Worm (Caenorhabditis elegans) whole organism, young adult: Measurements from ENCODE around the gene srw-34.

Experiments
- F22D6.2 ChIP-seq: sonication (generic microtip); optimal IDR thresholded peaks from 2 replicates; lab custom pipeline; 2016; ENCODE audit warnings: mild to moderate bottlenecking, missing genetic modification characterization, missing compliant biosample characterization
- F57A8.1 ChIP-seq: fragments of 200-800 bp; sonication (Bioruptor generic); optimal IDR thresholded peaks from 2 replicates; lab custom pipeline; 2018; ENCODE audit warnings: mild to moderate bottlenecking, missing genetic modification characterization, moderate library complexity, missing compliant biosample characterization
- Y53G8AR.9 ChIP-seq: fragments of 200-800 bp; sonication (Bioruptor generic); conservative IDR thresholded peaks from 2 replicates; pipeline ENCODE4 v1.3.6; 2022; ENCODE audit warnings: missing genetic modification reagents, missing genetic modification characterization, missing compliant biosample characterization
- Y56A3A.18 ChIP-seq: fragments of 200-800 bp; sonication (Bioruptor generic); IDR thresholded peaks from 2 replicates; pipeline ENCODE4 v1.3.6; 2022; ENCODE audit warnings: missing genetic modification reagents, missing genetic modification characterization, missing compliant biosample characterization
- Y95B8A.8 ChIP-seq: fragments of 200-800 bp; sonication (Bioruptor generic); IDR thresholded peaks from 2 replicates; pipeline ENCODE4 v1.3.6; 2022; ENCODE audit warnings: missing genetic modification reagents, missing genetic modification characterization, missing compliant biosample characterization
- ZK185.1 ChIP-seq: sonication (generic microtip); optimal IDR thresholded peaks from 2 replicates; lab custom pipeline; 2016; ENCODE audit warnings: mild to moderate bottlenecking, missing genetic modification characterization, missing compliant biosample characterization; ENCODE audit not compliant: poor library complexity, severe bottlenecking
- ama-1 ChIP-seq, 3 experiments: fragments of 150-350 bp in 1 of 3; sonication (generic microtip) in 2 of 3; optimal IDR thresholded peaks; 2 replicates each; lab custom pipeline; 2014 to 2018; ENCODE audit warnings: missing biosample characterization in 2 of 3, missing genetic modification characterization in 2 of 3, missing genetic modification reagents in 2 of 3
- aptf-2 ChIP-seq: fragments of 200-800 bp; sonication (Bioruptor generic); conservative IDR thresholded peaks from 2 replicates; pipeline ENCODE4 v1.3.6; 2022; ENCODE audit warnings: missing genetic modification reagents, missing genetic modification characterization, missing compliant biosample characterization
- aptf-3 ChIP-seq: fragments of 200-800 bp; sonication (Bioruptor generic); IDR thresholded peaks from 2 replicates; pipeline ENCODE4 v1.3.6; 2022; ENCODE audit warnings: missing genetic modification characterization, missing compliant biosample characterization
- athp-1 ChIP-seq: sonication (generic microtip); optimal IDR thresholded peaks from 2 replicates; lab custom pipeline; 2017; ENCODE audit warnings: mild to moderate bottlenecking, missing genetic modification characterization, missing compliant biosample characterization
- attf-5 ChIP-seq: fragments of 200-800 bp; sonication (Bioruptor generic); optimal IDR thresholded peaks from 2 replicates; lab custom pipeline; 2018; ENCODE audit warnings: mild to moderate bottlenecking, missing genetic modification characterization, missing compliant biosample characterization
- cebp-2 ChIP-seq: fragments of 200-800 bp; sonication (Bioruptor generic); IDR thresholded peaks from 2 replicates; pipeline ENCODE4 v1.3.6; 2022; ENCODE audit warnings: missing genetic modification characterization, missing compliant biosample characterization
- ceh-27 ChIP-seq: fragments of 200-800 bp; sonication (Bioruptor generic); optimal IDR thresholded peaks from 2 replicates; lab custom pipeline; 2018; ENCODE audit warnings: mild to moderate bottlenecking, missing genetic modification characterization, moderate library complexity, missing compliant biosample characterization
- chd-7 ChIP-seq: sonication (generic microtip); optimal IDR thresholded peaks from 2 replicates; lab custom pipeline; 2016; ENCODE audit warnings: mild to moderate bottlenecking, missing genetic modification characterization, moderate library complexity, missing compliant biosample characterization
- dox-1 ChIP-seq: fragments of 200-800 bp; sonication (Bioruptor generic); IDR thresholded peaks from 2 replicates; pipeline ENCODE4 v1.3.6; 2022; ENCODE audit warnings: missing genetic modification reagents, missing genetic modification characterization, missing compliant biosample characterization
- dpl-1 ChIP-seq: fragments of 150-350 bp; optimal IDR thresholded peaks from 2 replicates; lab custom pipeline; 2014; ENCODE audit warnings: missing biosample characterization, missing genetic modification reagents, missing genetic modification characterization
- ekl-4 ChIP-seq: fragments of 200-800 bp; sonication (Bioruptor generic); IDR thresholded peaks from 2 replicates; pipeline ENCODE4 v1.3.6; 2022; ENCODE audit warnings: missing genetic modification reagents, missing genetic modification characterization, missing compliant biosample characterization
- him-1 ChIP-seq: sonication (generic microtip); optimal IDR thresholded peaks from 2 replicates; lab custom pipeline; 2016; ENCODE audit warnings: missing genotype, missing genetic modification reagents, missing genetic modification characterization, missing compliant biosample characterization
- hmg-20 ChIP-seq: fragments of 200-800 bp; sonication (Bioruptor generic); IDR thresholded peaks from 2 replicates; pipeline ENCODE4 v1.3.6; 2022; ENCODE audit warnings: missing genetic modification reagents, missing genetic modification characterization, missing compliant biosample characterization
- lag-1 ChIP-seq: fragments of 200-800 bp; sonication (Bioruptor generic); IDR thresholded peaks from 2 replicates; pipeline ENCODE4 v1.3.6; 2022; ENCODE audit warnings: missing genetic modification reagents, missing genetic modification characterization, missing compliant biosample characterization
- let-607 ChIP-seq, 2 experiments: fragments of 200-800 bp in 1 of 2; sonication (Bioruptor generic) in 1 of 2; sonication (generic microtip) in 1 of 2; optimal IDR thresholded peaks; 2 replicates each; lab custom pipeline; 2016 to 2018; ENCODE audit warnings: mild to moderate bottlenecking in 2 of 2, missing compliant biosample characterization in 2 of 2, missing genetic modification characterization in 2 of 2, moderate library complexity in 2 of 2, missing genotype in 1 of 2
- lin-26 ChIP-seq: fragments of 200-800 bp; sonication (Bioruptor generic); IDR thresholded peaks from 2 replicates; pipeline ENCODE4 v1.3.6; 2022; ENCODE audit warnings: missing genetic modification reagents, missing genetic modification characterization, missing compliant biosample characterization
- lin-40 ChIP-seq: sonication (generic microtip); optimal IDR thresholded peaks from 2 replicates; lab custom pipeline; 2016; ENCODE audit warnings: missing genetic modification characterization, mild to moderate bottlenecking, missing compliant biosample characterization, missing genotype, missing genetic modification reagents
- madf-8 ChIP-seq: fragments of 200-800 bp; sonication (Bioruptor generic); conservative IDR thresholded peaks from 2 replicates; pipeline ENCODE4 v1.3.6; 2022; ENCODE audit warnings: missing genetic modification reagents, missing genetic modification characterization, missing compliant biosample characterization
- nfyb-1 ChIP-seq: fragments of 200-800 bp; sonication (Bioruptor generic); IDR thresholded peaks from 2 replicates; pipeline ENCODE4 v1.3.6; 2022; ENCODE audit warnings: missing genetic modification reagents, missing genetic modification characterization, missing compliant biosample characterization
- nhr-90 ChIP-seq: sonication (generic microtip); optimal IDR thresholded peaks from 2 replicates; lab custom pipeline; 2016; ENCODE audit warnings: missing genotype, mild to moderate bottlenecking, missing genetic modification characterization, missing compliant biosample characterization
- pha-4 ChIP-seq: fragments of 150-350 bp; sonication (generic microtip); optimal IDR thresholded peaks from 2 replicates; lab custom pipeline; 2014; ENCODE audit warnings: missing biosample characterization, missing genetic modification reagents, missing genetic modification characterization
- rcor-1 ChIP-seq: fragments of 200-800 bp; sonication (Bioruptor generic); IDR thresholded peaks from 2 replicates; pipeline ENCODE4 v1.3.6; 2022; ENCODE audit warnings: missing genetic modification reagents, missing genetic modification characterization, missing compliant biosample characterization
- snpc-1.1 ChIP-seq: sonication (generic microtip); optimal IDR thresholded peaks from 2 replicates; lab custom pipeline; 2017; ENCODE audit warnings: missing genetic modification characterization, mild to moderate bottlenecking, missing compliant biosample characterization, antibody characterized with exemption, moderate library complexity, missing genotype, missing genetic modification reagents; ENCODE audit not compliant: insufficient read depth
- snpc-1.3 ChIP-seq: sonication (generic microtip); optimal IDR thresholded peaks from 2 replicates; lab custom pipeline; 2017; ENCODE audit warnings: missing genetic modification characterization, mild to moderate bottlenecking, missing compliant biosample characterization, antibody characterized with exemption, moderate library complexity, missing genotype, missing genetic modification reagents; ENCODE audit not compliant: insufficient read depth
- unc-130 ChIP-seq: sonication (generic microtip); optimal IDR thresholded peaks from 2 replicates; lab custom pipeline; 2016; ENCODE audit warnings: missing genetic modification reagents, missing genetic modification characterization, missing compliant biosample characterization
- zfh-2 ChIP-seq: fragments of 200-800 bp; sonication (Bioruptor generic); conservative IDR thresholded peaks from 2 replicates; pipeline ENCODE4 v1.3.6; 2022; ENCODE audit warnings: missing genetic modification reagents, missing genetic modification characterization, missing compliant biosample characterization
- ztf-18 ChIP-seq: sonication (generic microtip); optimal IDR thresholded peaks from 2 replicates; lab custom pipeline; 2016; ENCODE audit warnings: missing genotype, mild to moderate bottlenecking, missing genetic modification characterization, missing compliant biosample characterization

Gene srw-34

ce11 chrV:16535172-16535571 lies 13.0 kb upstream of the srw-34 start, which contains the start of gene Y32B12B.8:
Y32B12B.8 (plus strand) TSS chrV:16535472.
- no peak for TF ChIP-seq lin-26 (GFP tag; lab: Robert Waterston, UW)
- TF ChIP-seq F22D6.2 (tag; lab: Kevin White, UChicago), result no peak
- TF ChIP-seq ekl-4 (GFP tag; lab: Robert Waterston, UW), result no peak
- TF ChIP-seq aptf-3, result no peak
- no peak for TF ChIP-seq aptf-2 (GFP tag; lab: Robert Waterston, UW)
- no peak for TF ChIP-seq chd-7 (tag; lab: Kevin White, UChicago)
- no peak for TF ChIP-seq ama-1 (optimal IDR thresholded peaks at IDR 0.05; lab: Kevin White, UChicago)
- no peak for TF ChIP-seq ama-1 (GFP tag; optimal IDR thresholded peaks at IDR 0.05; lab: Kevin White, UChicago)
- no peak for TF ChIP-seq ztf-18
- TF ChIP-seq ceh-27 (GFP tag; lab: Kevin White, UChicago), result no peak
- TF ChIP-seq madf-8, result no peak
- TF ChIP-seq cebp-2 (GFP tag; lab: Robert Waterston, UW), result no peak
- TF ChIP-seq Y95B8A.8 (GFP tag; lab: Robert Waterston, UW), result no peak
- no peak for TF ChIP-seq unc-130
- TF ChIP-seq lag-1 (GFP tag; lab: Robert Waterston, UW), result no peak
- no peak for TF ChIP-seq ZK185.1 (tag; lab: Kevin White, UChicago)
- TF ChIP-seq hmg-20, result no peak
- no peak for TF ChIP-seq let-607 (tag; optimal IDR thresholded peaks at IDR 0.05; lab: Kevin White, UChicago)
- no peak for TF ChIP-seq zfh-2 (GFP tag; lab: Robert Waterston, UW)
- no peak for TF ChIP-seq dox-1 (GFP tag; lab: Robert Waterston, UW)

ce11 chrV:16534000-16534399 lies 11.9 kb upstream of the srw-34 start, which contains the start of gene cpr-2:
cpr-2 (minus strand) TSS chrV:16534100.
- no peak for TF ChIP-seq pha-4 (tag; lab: Kevin White, UChicago)
- TF ChIP-seq snpc-1.3 (tag; lab: Kevin White, UChicago), result no peak
- no peak for TF ChIP-seq athp-1
- TF ChIP-seq nfyb-1 (GFP tag; lab: Robert Waterston, UW), result no peak

ce11 chrV:16527796-16528195 lies 5.7 kb upstream of the srw-34 start, which contains the start of gene F36D3.16:
F36D3.16 (plus strand) TSS chrV:16528096.
- TF ChIP-seq hmg-20 (no peak), dpl-1 (no peak), chd-7 (tag; lab: Kevin White, UChicago) (no peak), nhr-90 (tag; lab: Kevin White, UChicago) (no peak), rcor-1 (GFP tag; lab: Robert Waterston, UW) (no peak), Y56A3A.18 (no peak), attf-5 (GFP tag; lab: Kevin White, UChicago) (no peak), nfyb-1 (GFP tag; lab: Robert Waterston, UW) (no peak), Y53G8AR.9 (GFP tag; lab: Robert Waterston, UW) (no peak), ekl-4 (GFP tag; lab: Robert Waterston, UW) (no peak)

DNA sequence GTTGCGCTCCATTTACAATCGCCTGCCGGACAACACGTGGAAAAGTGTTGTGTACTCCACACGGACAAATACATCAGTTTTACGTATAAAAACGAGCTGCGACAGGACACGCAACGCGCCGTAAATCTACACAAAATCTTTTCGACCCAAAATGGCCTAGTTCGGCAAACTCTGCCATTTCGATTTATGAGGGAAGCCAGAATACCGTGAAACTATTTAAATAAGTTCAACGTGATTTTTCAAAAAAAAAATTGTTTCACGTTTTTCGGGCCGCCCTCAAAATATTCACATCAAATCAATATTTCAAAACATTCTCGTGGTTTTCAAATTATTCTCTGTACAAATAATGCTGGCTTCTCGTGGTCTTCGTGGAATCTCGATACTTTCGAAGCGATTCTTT lies 4.7 kb upstream of the srw-34 start, which contains the start of gene F36D3.8:
Gene F36D3.8, plus strand, starts transcription at position 301 of the 400 bp plus-strand sequence.
- TF ChIP-seq him-1 (no peak), Y56A3A.18 (no peak), F57A8.1 (GFP tag; lab: Kevin White, UChicago) (no peak), dpl-1 (no peak), snpc-1.1 (tag; lab: Kevin White, UChicago) (no peak), lin-40 (tag; lab: Kevin White, UChicago) (no peak), nfyb-1 (GFP tag; lab: Robert Waterston, UW) (no peak)
